Worm (Caenorhabditis elegans) whole organism, L1 larva: ENCODE data around the gene tmc-1.

Experiments used
- hlh-17 ChIP-seq: fragments of 200-800 bp; sonication (Bioruptor generic); optimal IDR thresholded peaks from 2 replicates; lab custom pipeline; 2018; ENCODE audit warnings: missing genetic modification characterization, mild to moderate bottlenecking, missing compliant biosample characterization, moderate library complexity, borderline replicate concordance
- lir-3 ChIP-seq: sonication (generic microtip); optimal IDR thresholded peaks from 2 replicates; lab custom pipeline; 2016; ENCODE audit warnings: mild to moderate bottlenecking, missing genetic modification characterization, moderate library complexity, missing compliant biosample characterization; ENCODE audit not compliant: poor library complexity
- nhr-76 ChIP-seq: sonication (generic microtip); optimal IDR thresholded peaks from 2 replicates; lab custom pipeline; 2017; ENCODE audit warnings: missing biosample characterization, missing genetic modification characterization

- no peak for TF ChIP-seq nhr-76 (tag; lab: Kevin White, UChicago)
- TF ChIP-seq lir-3 (tag; lab: Kevin White, UChicago), result no peak
- no peak for TF ChIP-seq hlh-17 (GFP tag; lab: Kevin White, UChicago)
Measured at ce11 chrX:1202638-1203037, 40.6 kb downstream of the tmc-1 start.
